Worm (Caenorhabditis elegans): Measurements from ENCODE around the gene F38A5.6.

F38A5.6 gene

ce11 chrIV:6547397-6547796, 49.8 kb downstream of the F38A5.6 start:
- TF ChIP-seq sox-4 (tag; optimal IDR thresholded peaks at IDR 0.05) (no peak), ahr-1 (tag; optimal IDR thresholded peaks at IDR 0.05) (no peak), hlh-15 (tag; optimal IDR thresholded peaks at IDR 0.05) (no peak), unc-42 (tag; optimal IDR thresholded peaks at IDR 0.05) (peak; percentile 27), sox-2 (GFP tag; IDR thresholded peaks at IDR 0.05) (no peak), tbx-7 (tag; optimal IDR thresholded peaks at IDR 0.05) (no peak)

Data from whole organism, late embryonic.